Worm (Caenorhabditis elegans) whole organism, L4/young adult: Measurements from ENCODE around the gene F13D12.8.

Experiments
- dao-5 ChIP-seq: sonication (generic microtip); optimal IDR thresholded peaks from 2 replicates; lab custom pipeline; 2016; ENCODE audit warnings: missing genotype, missing genetic modification characterization, moderate library complexity, missing compliant biosample characterization
- him-1 ChIP-seq: sonication (generic microtip); optimal IDR thresholded peaks from 2 replicates; lab custom pipeline; 2016; ENCODE audit warnings: missing genotype, missing genetic modification reagents, missing genetic modification characterization, missing compliant biosample characterization

DNA sequence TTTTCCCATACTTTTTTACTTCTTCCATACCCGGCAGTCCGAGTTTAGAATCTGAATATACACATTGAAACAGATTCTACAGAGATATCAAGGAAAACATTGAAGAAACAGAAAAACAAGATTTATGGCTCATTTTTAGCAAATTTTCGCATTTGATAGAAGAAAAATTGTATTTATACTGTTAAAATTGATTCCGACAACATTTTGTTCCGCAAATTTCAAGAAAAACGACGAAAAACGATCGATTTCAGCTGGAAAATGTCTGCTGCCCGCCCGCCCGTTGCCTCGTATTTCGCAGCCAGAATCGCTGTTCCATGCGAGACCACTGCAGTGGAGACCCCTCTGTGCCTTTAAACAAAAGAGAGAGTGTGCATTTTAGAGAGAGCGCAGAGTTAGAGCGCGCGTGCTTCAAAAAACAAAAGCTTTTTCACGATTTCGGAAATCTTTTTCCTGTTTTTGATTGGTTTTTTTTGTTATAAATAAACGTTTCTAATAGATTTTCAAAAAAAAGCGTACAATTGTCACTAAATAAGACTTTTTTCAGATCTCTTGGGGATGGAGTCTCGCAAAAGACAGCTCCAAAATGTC lies 45.6 kb upstream of the F13D12.8 start, which contains the start of the genes patr-1 and dna-2:
- TF ChIP-seq dao-5 (no peak), him-1 (tag; lab: Kevin White, UChicago) (no peak)
